Fruit fly (Drosophila melanogaster): ENCODE data around the gene CG17107.

- TF ChIP-seq lola (GFP tag; optimal IDR thresholded peaks at IDR 0.05) (no peak), CG32264 (GFP tag; optimal IDR thresholded peaks at IDR 0.05) (no peak), OdsH (GFP tag; optimal IDR thresholded peaks at IDR 0.05) (no peak), br (GFP tag; optimal IDR thresholded peaks at IDR 0.05) (no peak), Jra (GFP tag; optimal IDR thresholded peaks at IDR 0.05) (no peak), pan (optimal IDR thresholded peaks at IDR 0.05) (no peak), psq (GFP tag; optimal IDR thresholded peaks at IDR 0.05) (peak; percentile 2), Dfd (GFP tag; optimal IDR thresholded peaks at IDR 0.05) (no peak)
Measured at dm6 chr2L:10672989-10673388, 8.7 kb upstream of the CG17107 start.
